Worm (Caenorhabditis elegans) whole organism, L3 larva: ENCODE data around the gene Y116F11A.3.

Source experiments
- R02D3.7 ChIP-seq: fragments of 150-350 bp; optimal IDR thresholded peaks from 2 replicates; lab custom pipeline; 2014; ENCODE audit warnings: missing biosample characterization, missing genetic modification characterization
- ZK546.5 ChIP-seq: sonication (generic microtip); optimal IDR thresholded peaks from 2 replicates; lab custom pipeline; 2017; ENCODE audit warnings: missing biosample characterization, missing genetic modification characterization
- aly-2 ChIP-seq: fragments of 150-350 bp; optimal IDR thresholded peaks from 2 replicates; lab custom pipeline; 2014; ENCODE audit warnings: missing biosample characterization, missing genetic modification characterization
- ama-1 ChIP-seq: fragments of 150-350 bp; optimal IDR thresholded peaks from 2 replicates; lab custom pipeline; 2018
- ceh-16 ChIP-seq: sonication (generic microtip); optimal IDR thresholded peaks from 2 replicates; lab custom pipeline; 2017; ENCODE audit warnings: missing biosample characterization, missing genetic modification characterization
- ceh-28 ChIP-seq: fragments of 150-350 bp; optimal IDR thresholded peaks from 2 replicates; lab custom pipeline; 2014; ENCODE audit warnings: missing biosample characterization, missing genetic modification reagents, missing genetic modification characterization
- daf-12 ChIP-seq: fragments of 150-350 bp; optimal IDR thresholded peaks from 2 replicates; lab custom pipeline; 2014; ENCODE audit warnings: missing biosample characterization, missing genetic modification reagents, missing genetic modification characterization
- egl-27 ChIP-seq: sonication (generic microtip); optimal IDR thresholded peaks from 4 replicates; lab custom pipeline; 2017; ENCODE audit warnings: missing biosample characterization, missing genetic modification reagents, missing genetic modification characterization
- egl-5 ChIP-seq: fragments of 150-350 bp; optimal IDR thresholded peaks from 2 replicates; lab custom pipeline; 2017; ENCODE audit warnings: missing biosample characterization, missing genetic modification reagents, missing genetic modification characterization, inconsistent platforms
- elt-1 ChIP-seq: fragments of 150-350 bp; optimal IDR thresholded peaks from 2 replicates; lab custom pipeline; 2014; ENCODE audit warnings: missing biosample characterization, missing genetic modification characterization
- elt-2 ChIP-seq: sonication (generic microtip); optimal IDR thresholded peaks from 2 replicates; lab custom pipeline; 2016; ENCODE audit warnings: missing genetic modification reagents, mild to moderate bottlenecking, missing genetic modification characterization, missing compliant biosample characterization
- fkh-10 ChIP-seq: sonication (generic microtip); optimal IDR thresholded peaks from 2 replicates; lab custom pipeline; 2017; ENCODE audit warnings: missing biosample characterization, missing genetic modification reagents, missing genetic modification characterization
- fos-1 ChIP-seq: fragments of 150-350 bp; optimal IDR thresholded peaks from 2 replicates; lab custom pipeline; 2014; ENCODE audit warnings: missing biosample characterization, missing genetic modification characterization
- hmg-11 ChIP-seq: sonication (generic microtip); optimal IDR thresholded peaks from 2 replicates; lab custom pipeline; 2016; ENCODE audit warnings: missing genetic modification characterization, missing compliant biosample characterization
- jun-1 ChIP-seq: fragments of 150-350 bp; optimal IDR thresholded peaks from 2 replicates; lab custom pipeline; 2014; ENCODE audit warnings: missing biosample characterization, missing genetic modification reagents, missing genetic modification characterization
- lin-39 ChIP-seq: fragments of 150-350 bp; optimal IDR thresholded peaks from 2 replicates; lab custom pipeline; 2018; ENCODE audit warnings: missing biosample characterization, missing genetic modification reagents, missing genetic modification characterization
- lsy-12 ChIP-seq: sonication (generic microtip); optimal IDR thresholded peaks from 2 replicates; lab custom pipeline; 2016; ENCODE audit warnings: mild to moderate bottlenecking, missing genetic modification characterization, missing compliant biosample characterization
- nfya-1 ChIP-seq: sonication (generic microtip); optimal IDR thresholded peaks from 2 replicates; lab custom pipeline; 2017; ENCODE audit warnings: missing genetic modification characterization, mild to moderate bottlenecking, missing compliant biosample characterization, antibody characterized with exemption, moderate library complexity; ENCODE audit not compliant: insufficient read depth
- nhr-11 ChIP-seq: fragments of 150-350 bp; optimal IDR thresholded peaks from 2 replicates; lab custom pipeline; 2014; ENCODE audit warnings: missing biosample characterization, missing genetic modification characterization
- nhr-12 ChIP-seq: fragments of 150-350 bp; optimal IDR thresholded peaks from 2 replicates; lab custom pipeline; 2014; ENCODE audit warnings: missing biosample characterization, missing genetic modification characterization
- nhr-23 ChIP-seq: fragments of 150-350 bp; optimal IDR thresholded peaks from 2 replicates; lab custom pipeline; 2014; ENCODE audit warnings: missing biosample characterization, missing genetic modification reagents, missing genetic modification characterization
- nhr-237 ChIP-seq: fragments of 150-350 bp; optimal IDR thresholded peaks from 2 replicates; lab custom pipeline; 2014; ENCODE audit warnings: missing biosample characterization, missing genetic modification characterization
- nhr-25 ChIP-seq: sonication (generic microtip); optimal IDR thresholded peaks from 2 replicates; lab custom pipeline; 2017; ENCODE audit warnings: missing biosample characterization, missing genetic modification characterization
- nhr-43 ChIP-seq: sonication (generic microtip); optimal IDR thresholded peaks from 2 replicates; lab custom pipeline; 2016; ENCODE audit warnings: mild to moderate bottlenecking, missing genetic modification characterization, missing compliant biosample characterization; ENCODE audit not compliant: poor library complexity, severe bottlenecking
- nhr-67 ChIP-seq: fragments of 150-350 bp; optimal IDR thresholded peaks from 2 replicates; lab custom pipeline; 2014; ENCODE audit warnings: missing biosample characterization, missing genetic modification characterization
- nhr-76 ChIP-seq: fragments of 150-350 bp; sonication (generic microtip); optimal IDR thresholded peaks from 5 replicates; lab custom pipeline; 2014; ENCODE audit warnings: missing biosample characterization, missing genetic modification characterization
- pha-4 ChIP-seq: fragments of 150-350 bp; optimal IDR thresholded peaks from 2 replicates; lab custom pipeline; 2014; ENCODE audit warnings: missing biosample characterization, missing genetic modification reagents, missing genetic modification characterization
- pqm-1 ChIP-seq: fragments of 150-350 bp; optimal IDR thresholded peaks from 2 replicates; lab custom pipeline; 2017; ENCODE audit warnings: missing biosample characterization, missing genetic modification characterization, inconsistent platforms
- sea-2 ChIP-seq: fragments of 150-350 bp; sonication (generic microtip); optimal IDR thresholded peaks from 4 replicates; lab custom pipeline; 2014; ENCODE audit warnings: missing biosample characterization, missing genetic modification reagents, missing genetic modification characterization
- tbx-2 ChIP-seq: sonication (generic microtip); optimal IDR thresholded peaks from 2 replicates; lab custom pipeline; 2016; ENCODE audit warnings: mild to moderate bottlenecking, missing genetic modification characterization, missing compliant biosample characterization
- unc-39 ChIP-seq: sonication (generic microtip); optimal IDR thresholded peaks from 4 replicates; lab custom pipeline; 2017; ENCODE audit warnings: missing biosample characterization, missing genetic modification characterization
- ztf-11 ChIP-seq: fragments of 150-350 bp; optimal IDR thresholded peaks from 2 replicates; lab custom pipeline; 2014; ENCODE audit warnings: missing biosample characterization, missing genetic modification characterization
- ztf-4 ChIP-seq: fragments of 150-350 bp; optimal IDR thresholded peaks from 2 replicates; lab custom pipeline; 2014; ENCODE audit warnings: missing biosample characterization, missing genetic modification characterization

Y116F11A.3 gene

DNA sequence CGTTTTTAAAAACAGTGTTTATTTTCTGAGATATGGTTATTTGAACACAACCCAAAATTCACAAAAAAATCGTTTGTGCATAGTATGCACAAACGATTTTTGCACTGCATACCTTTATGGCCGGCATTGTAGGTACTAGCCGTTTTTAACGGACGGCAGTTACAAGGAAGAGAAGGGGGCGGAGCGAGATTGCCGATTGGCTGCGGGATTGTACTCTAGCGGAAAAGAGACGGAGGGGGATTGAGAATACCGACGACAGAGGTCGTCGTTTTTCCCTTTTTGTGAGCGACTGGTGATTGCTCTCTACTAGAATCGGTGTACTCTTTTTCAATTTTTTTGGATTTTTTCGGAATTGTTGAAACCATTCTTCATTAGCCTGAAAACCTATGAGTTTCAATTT lies 38.9 kb downstream of the Y116F11A.3 start:
- TF ChIP-seq R02D3.7 (tag; lab: Kevin White, UChicago) (no peak), nfya-1 (tag; lab: Kevin White, UChicago) (peak; percentile 62)

DNA sequence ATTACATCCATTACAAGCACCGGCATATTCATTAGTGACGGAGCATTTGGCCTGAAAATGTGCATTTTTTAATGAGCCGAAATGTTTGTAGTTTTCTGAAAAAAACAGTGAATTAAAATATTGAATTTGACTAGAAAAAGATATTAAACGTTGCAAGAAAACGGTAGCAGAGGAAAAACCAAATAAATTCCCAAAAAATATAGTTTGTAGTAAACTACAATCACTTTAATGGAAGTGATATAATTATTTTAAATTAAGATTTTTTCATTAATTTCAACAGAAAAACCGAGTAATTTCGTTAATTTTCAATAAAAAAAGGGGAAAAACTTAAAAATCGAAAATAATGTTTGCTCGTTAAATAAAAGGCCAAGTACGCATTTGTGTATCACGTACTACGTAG lies 42.8 kb downstream of the Y116F11A.3 start, which contains the start of gene M162.15:
Gene M162.15, minus strand, starts transcription at position 101 of the 400 bp plus-strand sequence.
- TF ChIP-seq pha-4, result no peak
- no peak for TF ChIP-seq fkh-10
- no peak for TF ChIP-seq ama-1 (lab: Kevin White, UChicago)
- no peak for TF ChIP-seq ceh-16
- no peak for TF ChIP-seq egl-5 (tag; lab: Kevin White, UChicago)
- no peak for TF ChIP-seq ZK546.5 (tag; lab: Kevin White, UChicago)
- no peak for TF ChIP-seq ztf-11 (tag; lab: Kevin White, UChicago)

DNA sequence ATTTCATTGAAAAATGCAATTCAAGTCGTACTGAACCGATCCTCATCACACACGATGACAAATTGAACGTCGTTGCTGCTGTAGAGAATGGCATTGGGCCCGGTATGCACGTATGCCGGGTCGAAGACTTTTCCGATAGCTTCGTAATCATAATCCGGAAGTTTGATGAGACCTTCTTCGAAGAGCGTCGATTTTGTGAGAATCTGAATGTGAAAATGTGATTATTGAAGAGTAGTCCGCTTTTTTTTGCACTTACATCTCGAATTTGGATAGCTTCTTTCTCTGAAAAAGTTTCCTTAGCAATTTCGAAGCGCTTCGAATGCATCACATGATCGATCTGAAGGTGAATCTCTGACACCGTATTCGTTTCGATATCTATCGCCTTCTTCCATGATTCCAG lies 48.4 kb downstream of the Y116F11A.3 start, which contains the start of gene fbxa-118:
Gene fbxa-118, minus strand, starts transcription at position 101 of the 400 bp plus-strand sequence.
- TF ChIP-seq tbx-2 (tag; lab: Kevin White, UChicago), result no peak
- TF ChIP-seq nhr-23, result no peak
- no peak for TF ChIP-seq egl-27 (tag; lab: Kevin White, UChicago)
- TF ChIP-seq aly-2 (tag; lab: Kevin White, UChicago), result no peak
- no peak for TF ChIP-seq ztf-11 (tag; lab: Kevin White, UChicago)
- no peak for TF ChIP-seq nhr-67 (tag; lab: Kevin White, UChicago)
- no peak for TF ChIP-seq ceh-16
- no peak for TF ChIP-seq ztf-4
- no peak for TF ChIP-seq nhr-12 (tag; lab: Kevin White, UChicago)
- TF ChIP-seq lin-39 (tag; lab: Kevin White, UChicago), result no peak
- no peak for TF ChIP-seq nhr-237 (tag; lab: Kevin White, UChicago)
- TF ChIP-seq sea-2 (GFP tag; lab: Kevin White, UChicago), result no peak
- TF ChIP-seq jun-1 (tag; lab: Kevin White, UChicago), result no peak
- no peak for TF ChIP-seq nhr-11 (tag; lab: Kevin White, UChicago)
- TF ChIP-seq R02D3.7 (tag; lab: Kevin White, UChicago), result no peak
- no peak for TF ChIP-seq lsy-12 (tag; lab: Kevin White, UChicago)
- TF ChIP-seq ceh-28 (tag; lab: Kevin White, UChicago), result no peak

DNA sequence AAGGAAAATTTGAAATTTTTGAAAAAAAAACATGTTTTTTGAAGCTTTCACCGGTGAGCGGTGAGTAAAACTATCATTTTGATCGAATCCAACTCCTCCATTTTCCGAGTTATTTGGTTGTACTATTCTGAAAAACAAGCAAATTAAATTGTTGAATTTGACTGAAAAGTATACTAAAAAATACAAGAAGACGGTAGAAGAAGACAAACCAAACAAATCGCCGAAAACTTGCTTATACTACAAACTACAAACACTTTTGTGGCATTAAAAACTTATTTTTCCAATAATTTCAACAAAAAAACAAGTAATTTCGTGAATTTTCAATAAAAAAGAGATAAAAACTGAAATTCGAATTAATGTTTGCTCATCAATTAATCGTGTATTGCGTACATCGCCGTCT lies 49.8 kb downstream of the Y116F11A.3 start, which contains the start of gene fbxa-194:
Gene fbxa-194, minus strand, starts transcription at position 101 of the 400 bp plus-strand sequence.
- no peak for TF ChIP-seq egl-5 (tag; lab: Kevin White, UChicago)
- TF ChIP-seq R02D3.7 (tag; lab: Kevin White, UChicago), result no peak
- TF ChIP-seq unc-39 (tag; lab: Kevin White, UChicago), result no peak
- TF ChIP-seq hmg-11, result no peak
- no peak for TF ChIP-seq nhr-25
- TF ChIP-seq nhr-67 (tag; lab: Kevin White, UChicago), result no peak
- no peak for TF ChIP-seq lin-39 (tag; lab: Kevin White, UChicago)
- TF ChIP-seq fos-1 (tag; lab: Kevin White, UChicago), result no peak
- TF ChIP-seq sea-2 (GFP tag; lab: Kevin White, UChicago), result no peak
- TF ChIP-seq nhr-12 (tag; lab: Kevin White, UChicago), result no peak
- TF ChIP-seq aly-2 (tag; lab: Kevin White, UChicago), result no peak
- no peak for TF ChIP-seq daf-12
- TF ChIP-seq nhr-76, result no peak
- TF ChIP-seq pqm-1, result no peak
- no peak for TF ChIP-seq ZK546.5 (tag; lab: Kevin White, UChicago)
- TF ChIP-seq elt-2 (tag; lab: Kevin White, UChicago), result no peak
- TF ChIP-seq nhr-11 (tag; lab: Kevin White, UChicago), result no peak
- TF ChIP-seq ztf-4, result no peak

DNA sequence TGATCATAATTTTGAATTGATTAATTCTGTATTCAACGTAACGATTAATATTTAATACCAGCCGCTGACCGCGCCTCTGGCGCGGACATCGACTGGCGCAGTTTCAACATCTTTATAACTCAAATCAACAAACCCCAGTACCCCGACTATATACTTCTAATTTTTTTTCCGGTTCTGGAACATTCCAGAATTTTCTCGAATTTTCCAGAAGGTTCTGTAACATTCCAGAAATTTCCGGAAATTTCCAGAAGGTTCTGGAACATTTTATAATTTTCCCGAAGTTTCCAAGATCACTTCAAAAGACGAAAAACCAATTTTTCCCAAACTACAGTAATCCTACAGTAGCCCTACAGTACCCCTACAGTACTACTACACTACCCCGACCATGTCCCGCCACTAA lies 50.4 kb downstream of the Y116F11A.3 start:
- TF ChIP-seq nfya-1 (tag; lab: Kevin White, UChicago), result no peak
- no peak for TF ChIP-seq nhr-237 (tag; lab: Kevin White, UChicago)
- TF ChIP-seq ceh-16, result no peak
- no peak for TF ChIP-seq pha-4
- no peak for TF ChIP-seq elt-1
- TF ChIP-seq nhr-43 (tag; lab: Kevin White, UChicago), result no peak
- no peak for TF ChIP-seq egl-5 (tag; lab: Kevin White, UChicago)
